Fruit fly (Drosophila melanogaster) whole organism: ENCODE measurements around the gene CG6144.

Experiments
- CG8478 ChIP-seq: fragments of >200 bp; optimal IDR thresholded peaks from 2 replicates; lab custom pipeline; 2018; ENCODE audit warnings: inconsistent platforms
- usp ChIP-seq: fragments of >200 bp; optimal IDR thresholded peaks from 2 replicates; lab custom pipeline; 2017; ENCODE audit warnings: missing biosample characterization, missing genetic modification characterization, mixed read lengths

DNA sequence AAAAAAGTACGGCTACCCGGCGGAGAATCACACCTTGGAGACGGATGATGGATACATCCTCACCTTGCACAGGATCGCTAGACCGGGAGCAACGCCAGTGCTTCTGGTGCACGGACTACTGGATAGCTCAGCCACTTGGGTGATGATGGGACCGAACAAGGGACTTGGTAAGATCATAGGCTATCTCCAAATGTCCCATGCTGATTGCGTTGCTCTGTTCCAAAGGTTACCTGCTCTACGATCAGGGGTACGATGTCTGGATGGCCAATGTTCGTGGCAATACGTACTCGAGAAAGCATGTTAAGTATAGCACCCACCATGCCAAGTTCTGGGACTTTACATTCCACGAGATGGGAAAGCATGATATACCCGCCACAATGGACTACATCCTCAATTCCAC lies 41.6 kb downstream of the CG6144 start:
- no peak for TF ChIP-seq usp (GFP tag; lab: Kevin White, UChicago)
- no peak for TF ChIP-seq CG8478 (lab: Kevin White, UChicago)
